Fruit fly (Drosophila melanogaster) whole organism: ENCODE data around the gene GlyRS.

Source experiments
- Dll ChIP-seq: fragments of >200 bp; optimal IDR thresholded peaks from 2 replicates; lab custom pipeline; 2017
- EcR ChIP-seq, 2 experiments: fragments of >200 bp; optimal IDR thresholded peaks; 2 replicates each; lab custom pipeline; 2017; ENCODE audit warnings: missing biosample characterization in 2 of 2, missing genetic modification characterization in 2 of 2, missing genetic modification reagents in 2 of 2
- pan ChIP-seq: fragments of >200 bp; optimal IDR thresholded peaks from 2 replicates; lab custom pipeline; 2017
- psq ChIP-seq: fragments of >200 bp; optimal IDR thresholded peaks from 2 replicates; lab custom pipeline; 2017

DNA sequence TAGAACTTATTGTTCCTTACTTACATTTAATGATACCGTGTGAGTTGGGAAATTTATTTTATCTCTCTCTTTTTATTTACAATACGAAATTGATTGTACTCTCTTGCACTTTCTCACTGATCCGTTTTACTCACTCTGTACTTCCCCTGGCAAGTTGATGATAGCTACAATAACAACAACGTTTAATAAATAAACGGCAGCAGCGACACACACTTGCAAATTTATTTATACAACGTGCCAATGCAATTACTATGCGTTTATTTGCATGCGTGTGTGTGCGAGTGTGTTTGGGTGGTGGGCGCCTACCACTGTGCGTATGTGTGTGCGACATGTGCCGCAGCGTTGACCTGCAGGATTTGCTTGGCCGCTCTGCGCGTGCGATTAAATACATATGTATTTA is 4.6 kb downstream of the GlyRS start:
- TF ChIP-seq psq (no peak), pan (lab: Kevin White, UChicago) (no peak), Dll (lab: Kevin White, UChicago) (no peak), EcR (GFP tag; optimal IDR thresholded peaks at IDR 0.05; lab: Kevin White, UChicago) (no peak)
